Fruit fly (Drosophila melanogaster) whole organism, prepupa: ENCODE measurements around the gene CG12795.

Source experiments
- CG10631 ChIP-seq: fragments of 200-800 bp; sonication (Bioruptor generic); optimal IDR thresholded peaks from 2 replicates; lab custom pipeline; 2016; ENCODE audit warnings: missing biosample characterization, missing genetic modification characterization
- CG10669 ChIP-seq: fragments of 200-800 bp; sonication (Bioruptor generic); optimal IDR thresholded peaks from 3 replicates; lab custom pipeline; 2018; ENCODE audit warnings: missing biosample characterization, mild to moderate bottlenecking, missing genetic modification characterization, moderate library complexity
- CG11294 ChIP-seq: fragments of 200-800 bp; sonication (Bioruptor generic); IDR thresholded peaks from 2 replicates; pipeline ENCODE4 v1.3.6; 2022; ENCODE audit warnings: missing biosample characterization, missing genetic modification characterization
- CG11902 ChIP-seq: fragments of 200-800 bp; sonication (Bioruptor generic); optimal IDR thresholded peaks from 3 replicates; lab custom pipeline; 2016; ENCODE audit warnings: missing biosample characterization, missing genetic modification characterization
- CG15336 ChIP-seq: fragments of 200-800 bp; sonication (Bioruptor generic); IDR thresholded peaks from 2 replicates; pipeline ENCODE4 v1.3.6; 2022; ENCODE audit warnings: missing biosample characterization, missing genetic modification characterization
- CG16779 ChIP-seq: fragments of 200-800 bp; sonication (Bioruptor generic); optimal IDR thresholded peaks from 3 replicates; lab custom pipeline; 2017; ENCODE audit warnings: missing biosample characterization, mild to moderate bottlenecking, missing genetic modification characterization
- CG3032 ChIP-seq: fragments of 200-800 bp; optimal IDR thresholded peaks from 2 replicates; lab custom pipeline; 2019; ENCODE audit warnings: missing biosample characterization, mild to moderate bottlenecking, missing genetic modification characterization, moderate library complexity
- CG31627 ChIP-seq: fragments of 200-800 bp; sonication (Bioruptor generic); optimal IDR thresholded peaks from 3 replicates; lab custom pipeline; 2016; ENCODE audit warnings: missing biosample characterization, missing genetic modification characterization
- CG32006 ChIP-seq: fragments of 200-800 bp; sonication (Bioruptor generic); optimal IDR thresholded peaks from 3 replicates; lab custom pipeline; 2017; ENCODE audit warnings: missing biosample characterization, mild to moderate bottlenecking, missing genetic modification characterization
- CG34406 ChIP-seq: fragments of 200-800 bp; sonication (Bioruptor generic); optimal IDR thresholded peaks from 3 replicates; lab custom pipeline; 2016; ENCODE audit warnings: missing biosample characterization, missing genetic modification characterization
- CG6163 ChIP-seq: fragments of 200-800 bp; sonication (Bioruptor generic); IDR thresholded peaks from 3 replicates; pipeline ENCODE4 v1.3.6; 2022; ENCODE audit warnings: missing biosample characterization, missing genetic modification characterization
- CG6276 ChIP-seq: fragments of 200-800 bp; sonication (Bioruptor generic); optimal IDR thresholded peaks from 2 replicates; lab custom pipeline; 2017; ENCODE audit warnings: missing biosample characterization, mild to moderate bottlenecking, missing genetic modification characterization
- CG6808 ChIP-seq: fragments of 200-800 bp; sonication (Bioruptor generic); optimal IDR thresholded peaks from 3 replicates; lab custom pipeline; 2017; ENCODE audit warnings: missing biosample characterization, missing genetic modification characterization, mild to moderate bottlenecking, moderate library complexity, missing genetic modification reagents
- CG6854 ChIP-seq: fragments of 200-800 bp; sonication (Bioruptor generic); optimal IDR thresholded peaks from 2 replicates; lab custom pipeline; 2017; ENCODE audit warnings: missing biosample characterization, mild to moderate bottlenecking, missing genetic modification characterization
- CG8119 ChIP-seq: fragments of 200-800 bp; sonication (Bioruptor generic); IDR thresholded peaks from 3 replicates; pipeline ENCODE4 v1.3.6; 2022; ENCODE audit warnings: missing biosample characterization, missing genetic modification characterization
- CG8319 ChIP-seq: fragments of 200-800 bp; sonication (Bioruptor generic); optimal IDR thresholded peaks from 3 replicates; lab custom pipeline; 2016; ENCODE audit warnings: missing biosample characterization, missing genetic modification characterization
- CG8632 ChIP-seq: fragments of 200-800 bp; sonication (Bioruptor generic); optimal IDR thresholded peaks from 3 replicates; lab custom pipeline; 2016; ENCODE audit warnings: missing biosample characterization, missing genetic modification characterization
- CG9139 ChIP-seq: fragments of 200-800 bp; sonication (Bioruptor generic); optimal IDR thresholded peaks from 3 replicates; lab custom pipeline; 2017; ENCODE audit warnings: missing biosample characterization, mild to moderate bottlenecking, missing genetic modification characterization
- Eip75B ChIP-seq: fragments of 200-800 bp; sonication (Bioruptor generic); optimal IDR thresholded peaks from 3 replicates; lab custom pipeline; 2016; ENCODE audit warnings: missing biosample characterization, missing genetic modification characterization
- Eip78C ChIP-seq: fragments of 200-800 bp; sonication (Bioruptor generic); peaks from one replicate; lab custom pipeline; 2016; ENCODE audit warnings: missing biosample characterization, missing genetic modification characterization
- Ets21C ChIP-seq: fragments of 200-800 bp; sonication (Bioruptor generic); optimal IDR thresholded peaks from 3 replicates; lab custom pipeline; 2016; ENCODE audit warnings: missing biosample characterization, missing genetic modification characterization
- Ets96B ChIP-seq: fragments of 200-800 bp; optimal IDR thresholded peaks from 2 replicates; lab custom pipeline; 2019; ENCODE audit warnings: missing biosample characterization, mild to moderate bottlenecking, missing genetic modification characterization, moderate library complexity
- Gug ChIP-seq: fragments of 200-800 bp; sonication (Bioruptor generic); IDR thresholded peaks from 2 replicates; pipeline ENCODE4 v1.3.6; 2022; ENCODE audit warnings: missing biosample characterization, missing genetic modification characterization
- Hr38 ChIP-seq: sonication (Bioruptor generic); optimal IDR thresholded peaks from 2 replicates; lab custom pipeline; 2016; ENCODE audit warnings: missing biosample characterization, missing genetic modification characterization
- Hr39 ChIP-seq: fragments of 200-800 bp; sonication (Bioruptor generic); optimal IDR thresholded peaks from 2 replicates; lab custom pipeline; 2016; ENCODE audit warnings: missing biosample characterization, missing genetic modification characterization
- Hr4 ChIP-seq: fragments of 200-800 bp; sonication (Bioruptor generic); optimal IDR thresholded peaks from 3 replicates; lab custom pipeline; 2016; ENCODE audit warnings: missing biosample characterization, missing genetic modification characterization
- Lpt ChIP-seq: fragments of 200-800 bp; sonication (Bioruptor generic); optimal IDR thresholded peaks from 3 replicates; lab custom pipeline; 2016; ENCODE audit warnings: missing biosample characterization, missing genetic modification characterization
- Met ChIP-seq: fragments of 200-800 bp; sonication (Bioruptor generic); optimal IDR thresholded peaks from 3 replicates; lab custom pipeline; 2016; ENCODE audit warnings: missing biosample characterization, missing genetic modification characterization
- OdsH ChIP-seq: fragments of 200-800 bp; sonication (Bioruptor generic); optimal IDR thresholded peaks from 3 replicates; lab custom pipeline; 2016; ENCODE audit warnings: missing biosample characterization, missing genetic modification characterization
- Smox ChIP-seq: fragments of 200-800 bp; sonication (Bioruptor generic); optimal IDR thresholded peaks from 3 replicates; lab custom pipeline; 2016; ENCODE audit warnings: missing biosample characterization, missing genetic modification characterization
- Sox102F ChIP-seq: fragments of 200-800 bp; sonication (Bioruptor generic); optimal IDR thresholded peaks from 2 replicates; lab custom pipeline; 2016; ENCODE audit warnings: missing biosample characterization, mild to moderate bottlenecking, missing genetic modification characterization
- Sox14 ChIP-seq: fragments of 200-800 bp; sonication (Bioruptor generic); optimal IDR thresholded peaks from 3 replicates; lab custom pipeline; 2016; ENCODE audit warnings: missing biosample characterization, missing genetic modification characterization
- achi ChIP-seq: fragments of 200-800 bp; sonication (Bioruptor generic); optimal IDR thresholded peaks from 3 replicates; lab custom pipeline; 2016; ENCODE audit warnings: missing biosample characterization, missing genetic modification characterization
- acj6 ChIP-seq: fragments of 200-800 bp; sonication (Bioruptor generic); optimal IDR thresholded peaks from 3 replicates; lab custom pipeline; 2016; ENCODE audit warnings: missing biosample characterization, missing genetic modification characterization
- cyc ChIP-seq: fragments of 200-800 bp; sonication (Bioruptor generic); optimal IDR thresholded peaks from 3 replicates; lab custom pipeline; 2016; ENCODE audit warnings: missing biosample characterization, missing genetic modification characterization
- dac ChIP-seq: fragments of 200-800 bp; sonication (Bioruptor generic); optimal IDR thresholded peaks from 2 replicates; lab custom pipeline; 2017; ENCODE audit warnings: missing biosample characterization, mild to moderate bottlenecking, missing genetic modification characterization
- eg ChIP-seq: fragments of 200-800 bp; sonication (Bioruptor generic); IDR thresholded peaks from 3 replicates; pipeline ENCODE4 v1.3.6; 2022; ENCODE audit warnings: missing biosample characterization, missing genetic modification characterization
- fd59A ChIP-seq: fragments of 200-800 bp; sonication (Bioruptor generic); optimal IDR thresholded peaks from 2 replicates; lab custom pipeline; 2017; ENCODE audit warnings: missing biosample characterization, mild to moderate bottlenecking, missing genetic modification characterization, missing genetic modification reagents
- fd85E ChIP-seq: fragments of 200-800 bp; sonication (Bioruptor generic); optimal IDR thresholded peaks from 3 replicates; lab custom pipeline; 2016; ENCODE audit warnings: missing biosample characterization, missing genetic modification characterization
- pdm3 ChIP-seq: fragments of 200-800 bp; sonication (Bioruptor generic); optimal IDR thresholded peaks from 3 replicates; lab custom pipeline; 2016; ENCODE audit warnings: missing biosample characterization, missing genetic modification characterization
- ss ChIP-seq, 2 experiments: fragments of 200-800 bp; sonication (Bioruptor generic); optimal IDR thresholded peaks; 2 replicates in 1 of 2; 3 replicates in 1 of 2; lab custom pipeline; 2017 to 2018; ENCODE audit warnings: mild to moderate bottlenecking in 2 of 2, missing biosample characterization in 2 of 2, missing genetic modification characterization in 2 of 2, moderate library complexity in 1 of 2
- svp ChIP-seq: fragments of 200-800 bp; sonication (Bioruptor generic); peaks from one replicate; lab custom pipeline; 2016; ENCODE audit warnings: missing biosample characterization, missing genetic modification characterization
- topi ChIP-seq: fragments of 200-800 bp; sonication (Bioruptor generic); optimal IDR thresholded peaks from 3 replicates; lab custom pipeline; 2016; ENCODE audit warnings: missing biosample characterization, missing genetic modification characterization

CG12795 gene

dm6 chr2L:3425947-3426346, 26.3 kb upstream of the CG12795 start:
- TF ChIP-seq Eip78C (GFP tag; lab: Kevin White, UChicago) (no peak), Eip75B (GFP tag; lab: Kevin White, UChicago) (no peak), CG3032 (tag; lab: Kevin White, UChicago) (peak; percentile 33), CG8319 (GFP tag; lab: Kevin White, UChicago) (no peak), CG11902 (GFP tag; lab: Kevin White, UChicago) (no peak), CG10631 (GFP tag; lab: Kevin White, UChicago) (no peak), CG11294 (no peak), cyc (no peak), CG34406 (GFP tag; lab: Kevin White, UChicago) (no peak)

- TF ChIP-seq ss (GFP tag; optimal IDR thresholded peaks at IDR 0.05; lab: Kevin White, UChicago) (peak in 1 of 2 experiments; percentile 18), eg (GFP tag; lab: Robert Waterston, UW) (0 out of 3 replicates have a peak, but pooled peaks have one; percentile 31), fd59A (GFP tag; lab: Kevin White, UChicago) (no peak), Met (no peak)
These were observed 25.5 kb upstream of the CG12795 start, which contains the start of gene Pgant2 for dm6 chr2L:3426669-3427232. Pgant2 (minus strand) TSS chr2L:3426719.

dm6 chr2L:3428419-3429097, 23.7 kb upstream of the CG12795 start:
- TF ChIP-seq fd59A (GFP tag; lab: Kevin White, UChicago) = no peak
- no peak for TF ChIP-seq Ets96B (tag; lab: Kevin White, UChicago)
- no peak for TF ChIP-seq CG8632 (GFP tag; lab: Kevin White, UChicago)
- peak; percentile 70 for TF ChIP-seq Hr4 (GFP tag; lab: Kevin White, UChicago)
- peak; percentile 39 for TF ChIP-seq CG32006 (GFP tag; lab: Kevin White, UChicago)
- no peak for TF ChIP-seq dac (GFP tag; lab: Kevin White, UChicago)
- TF ChIP-seq CG16779 (tag; lab: Kevin White, UChicago) = no peak
- TF ChIP-seq pdm3 (GFP tag; lab: Kevin White, UChicago) = peak; percentile 36
- TF ChIP-seq Hr38 (GFP tag; lab: Kevin White, UChicago) = no peak
- no peak for TF ChIP-seq CG31627 (GFP tag; lab: Kevin White, UChicago)
- TF ChIP-seq CG8119 = peak; percentile 71
- peak; percentile 70 for TF ChIP-seq CG15336 (GFP tag; lab: Robert Waterston, UW)
- no peak for TF ChIP-seq Sox14
- TF ChIP-seq Sox102F (GFP tag; lab: Kevin White, UChicago) = no peak
- no peak for TF ChIP-seq CG9139 (GFP tag; lab: Kevin White, UChicago)
- TF ChIP-seq CG10631 (GFP tag; lab: Kevin White, UChicago) = no peak
- TF ChIP-seq CG6276 (GFP tag; lab: Kevin White, UChicago) = peak; percentile 37
- TF ChIP-seq Ets21C (GFP tag; lab: Kevin White, UChicago) = no peak
- peak; percentile 8 for TF ChIP-seq OdsH
- peak; percentile 40 for TF ChIP-seq Eip78C (GFP tag; lab: Kevin White, UChicago)
- TF ChIP-seq eg (GFP tag; lab: Robert Waterston, UW) = peak; percentile 70; the same call in 2 of the 3 replicates
- no peak for TF ChIP-seq CG6854

- TF ChIP-seq fd85E (GFP tag; lab: Kevin White, UChicago) (no peak), Hr39 (GFP tag; lab: Kevin White, UChicago) (no peak), Gug (peak; percentile 38; the same call in 1 of the 2 replicates), Lpt (GFP tag; lab: Kevin White, UChicago) (no peak), Eip78C (GFP tag; lab: Kevin White, UChicago) (peak; percentile 32), Sox14 (no peak), CG9139 (GFP tag; lab: Kevin White, UChicago) (no peak), CG3032 (tag; lab: Kevin White, UChicago) (no peak), eg (GFP tag; lab: Robert Waterston, UW) (peak; percentile 75; the same call in 2 of the 3 replicates), CG6276 (GFP tag; lab: Kevin White, UChicago) (peak; percentile 42), acj6 (GFP tag; lab: Kevin White, UChicago) (no peak), CG6808 (GFP tag; lab: Kevin White, UChicago) (no peak), CG10669 (no peak), CG6163 (GFP tag; lab: Robert Waterston, UW) (peak; percentile 68), OdsH (peak; percentile 13), Eip75B (GFP tag; lab: Kevin White, UChicago) (no peak), achi (GFP tag; lab: Kevin White, UChicago) (no peak), Smox (GFP tag; lab: Kevin White, UChicago) (no peak), svp (GFP tag; lab: Kevin White, UChicago) (peak; percentile 35), CG32006 (GFP tag; lab: Kevin White, UChicago) (peak; percentile 63), Hr4 (GFP tag; lab: Kevin White, UChicago) (peak; percentile 63), ss (GFP tag; optimal IDR thresholded peaks at IDR 0.05; lab: Kevin White, UChicago) (no peak), topi (GFP tag; lab: Kevin White, UChicago) (no peak), Sox102F (GFP tag; lab: Kevin White, UChicago) (no peak), CG8119 (0 out of 3 replicates have a peak, but pooled peaks have one; percentile 41), Ets96B (tag; lab: Kevin White, UChicago) (no peak)
These were observed 17.2 kb upstream of the CG12795 start for dm6 chr2L:3435086-3435485.
